Worm (Caenorhabditis elegans): ENCODE data around the gene Y43F8B.25.

Gene Y43F8B.25

DNA sequence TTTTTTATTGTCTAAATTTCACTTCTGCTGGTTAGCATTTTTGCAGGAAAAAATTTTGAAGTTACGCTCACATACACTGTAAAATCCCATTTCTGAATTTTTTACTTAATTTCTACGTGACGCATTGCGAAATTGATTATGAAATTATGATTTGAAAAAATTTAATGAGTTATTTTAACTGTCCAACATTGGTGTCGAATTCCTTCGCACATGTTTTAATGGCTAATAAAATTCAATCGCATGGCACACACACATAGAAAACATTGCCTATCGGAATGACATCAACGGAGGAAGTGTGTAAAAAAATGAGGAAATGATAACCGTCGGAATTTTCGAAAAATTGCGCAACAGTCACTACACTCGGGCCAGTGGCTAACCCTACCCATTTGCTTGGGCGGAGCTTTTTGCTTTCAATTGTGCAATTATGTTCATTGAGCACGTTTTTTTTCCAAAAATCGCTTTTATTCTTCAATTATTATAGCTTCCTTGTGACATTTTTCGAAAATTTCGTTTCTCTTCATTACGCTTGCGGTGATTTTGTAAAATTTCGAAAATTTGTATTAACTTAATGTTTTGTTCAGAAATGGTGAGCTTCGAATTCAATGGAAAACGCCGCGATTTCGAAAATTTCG, 28.8 kb upstream of the Y43F8B.25 start, which contains the start of gene C25F9.16:
Gene C25F9.16, plus strand, starts transcription at position 582 of the 632 bp plus-strand sequence.
- TF ChIP-seq Y48G9A.11 (GFP tag; IDR thresholded peaks at IDR 0.05) = no peak
- TF ChIP-seq php-3 (GFP tag; IDR thresholded peaks at IDR 0.05) = peak; percentile 90
- no peak for TF ChIP-seq daf-16 (GFP tag; optimal IDR thresholded peaks at IDR 0.05)
- TF ChIP-seq daf-16 (tag; optimal IDR thresholded peaks at IDR 0.05) = peak; percentile 33
- TF ChIP-seq aha-1 (tag) = peak; percentile 72
- TF ChIP-seq pqm-1 (tag; optimal IDR thresholded peaks at IDR 0.05) = peak; percentile 42
- TF ChIP-seq lin-1 (GFP tag; IDR thresholded peaks at IDR 0.05) = no peak
- TF ChIP-seq mdt-29 (GFP tag; IDR thresholded peaks at IDR 0.05) = no peak
- no peak for TF ChIP-seq egl-43 (GFP tag; IDR thresholded peaks at IDR 0.05)
- no peak for TF ChIP-seq dmd-6 (GFP tag; IDR thresholded peaks at IDR 0.05)
- no peak for TF ChIP-seq ceh-44 (GFP tag; IDR thresholded peaks at IDR 0.05)
- no peak for TF ChIP-seq daf-19 (GFP tag; conservative IDR thresholded peaks at IDR 0.05)
- 0 out of 2 replicates have a peak, but pooled peaks have one; percentile 26 for TF ChIP-seq ceh-20 (GFP tag; IDR thresholded peaks at IDR 0.05)
- TF ChIP-seq D1046.2 (GFP tag; IDR thresholded peaks at IDR 0.05) = no peak
- no peak for TF ChIP-seq nhr-48 (tag; optimal IDR thresholded peaks at IDR 0.05)
- TF ChIP-seq nhr-42 (GFP tag; IDR thresholded peaks at IDR 0.05) = no peak
- no peak for TF ChIP-seq F10B5.3 (tag; optimal IDR thresholded peaks at IDR 0.05)
- peak; percentile 24 for TF ChIP-seq nhr-28 (tag; optimal IDR thresholded peaks at IDR 0.05)
- no peak for TF ChIP-seq spr-1 (tag; optimal IDR thresholded peaks at IDR 0.05)
- no peak for TF ChIP-seq sdz-12 (GFP tag; optimal IDR thresholded peaks at IDR 0.05)

DNA sequence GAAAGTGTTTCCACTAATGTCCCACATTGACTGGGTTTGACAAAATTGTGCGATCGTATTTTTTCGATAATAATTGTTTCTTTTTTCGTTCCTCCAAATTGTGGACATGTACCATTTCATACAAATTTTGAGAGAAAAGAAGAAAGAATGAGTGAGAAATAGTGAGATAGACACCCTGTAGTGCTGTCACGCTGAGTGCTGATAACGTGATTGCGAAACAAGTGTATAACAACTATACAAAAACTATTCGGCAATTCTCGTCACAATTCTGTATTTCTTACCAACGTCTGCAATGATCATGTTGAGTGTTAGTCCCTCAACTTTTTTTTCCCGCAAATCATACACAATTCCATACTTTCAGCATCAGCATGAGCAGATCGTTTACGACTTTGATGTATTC, 26.4 kb upstream of the Y43F8B.25 start, which contains the start of gene C25F9.14:
Gene C25F9.14, plus strand, starts transcription at position 178 of the 400 bp plus-strand sequence.
- 0 out of 2 replicates have a peak, but pooled peaks have one; percentile 17 for TF ChIP-seq dmd-6 (GFP tag; IDR thresholded peaks at IDR 0.05)
- no peak for TF ChIP-seq aha-1 (tag)
- no peak for TF ChIP-seq lin-13 (GFP tag; optimal IDR thresholded peaks at IDR 0.05)
- TF ChIP-seq nhr-28 (tag; optimal IDR thresholded peaks at IDR 0.05) = peak; percentile 59
- no peak for TF ChIP-seq ceh-32 (tag; optimal IDR thresholded peaks at IDR 0.05; ENCODE audit: poor library complexity)
- no peak for TF ChIP-seq php-3 (GFP tag; IDR thresholded peaks at IDR 0.05)
- TF ChIP-seq mxl-3 (GFP tag; optimal IDR thresholded peaks at IDR 0.05) = peak; percentile 19
- TF ChIP-seq egl-27 (tag; optimal IDR thresholded peaks at IDR 0.05) = no peak
- TF ChIP-seq daf-16 (GFP tag; optimal IDR thresholded peaks at IDR 0.05) = no peak
- TF ChIP-seq daf-16 (tag; optimal IDR thresholded peaks at IDR 0.05) = peak; percentile 17
- no peak for TF ChIP-seq dmd-9 (GFP tag; IDR thresholded peaks at IDR 0.05)
- TF ChIP-seq pqm-1 (tag; optimal IDR thresholded peaks at IDR 0.05) = peak; percentile 56
- TF ChIP-seq nhr-48 (tag; optimal IDR thresholded peaks at IDR 0.05) = no peak
- TF ChIP-seq hlh-30 (tag; optimal IDR thresholded peaks at IDR 0.05; ENCODE audit: insufficient read depth) = peak; percentile 20
- no peak for TF ChIP-seq nhr-77 (tag; optimal IDR thresholded peaks at IDR 0.05)
- no peak for TF ChIP-seq dpl-1 (GFP tag; optimal IDR thresholded peaks at IDR 0.05)
- peak; percentile 12 for TF ChIP-seq hlh-11 (tag; optimal IDR thresholded peaks at IDR 0.05)

DNA sequence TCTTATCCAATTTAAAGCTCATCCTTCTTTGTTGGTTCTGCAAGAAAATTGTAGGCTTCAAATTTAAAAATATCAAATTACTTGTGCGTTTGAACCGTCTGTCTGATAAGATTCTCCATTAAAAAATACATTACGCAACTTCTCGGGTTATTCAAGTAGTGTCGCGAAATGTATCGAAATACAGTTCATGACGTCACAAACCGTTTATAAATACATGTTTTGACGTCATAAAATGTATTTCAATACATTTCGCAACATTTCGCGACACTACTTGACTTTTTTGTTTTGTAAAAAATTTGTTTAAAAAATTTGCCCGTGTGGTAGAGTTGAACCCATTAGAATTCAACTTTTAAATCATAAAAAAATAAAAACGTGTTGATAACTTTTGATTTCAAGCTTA, 19.1 kb upstream of the Y43F8B.25 start:
- TF ChIP-seq dve-1 (tag; optimal IDR thresholded peaks at IDR 0.05; ENCODE audit: insufficient read depth) = peak; percentile 27
- no peak for TF ChIP-seq unc-62 (GFP tag; optimal IDR thresholded peaks at IDR 0.05 in 1 of 2)
- no peak for TF ChIP-seq unc-62 (tag; optimal IDR thresholded peaks at IDR 0.05)
- TF ChIP-seq lsy-2 (tag; optimal IDR thresholded peaks at IDR 0.05) = peak in 1 of 2 experiments; percentile 4
- TF ChIP-seq nhr-28 (tag; optimal IDR thresholded peaks at IDR 0.05) = peak; percentile 34
- TF ChIP-seq daf-16 (GFP tag; optimal IDR thresholded peaks at IDR 0.05) = no peak
- peak; percentile 72 for TF ChIP-seq daf-16 (tag; optimal IDR thresholded peaks at IDR 0.05)

DNA sequence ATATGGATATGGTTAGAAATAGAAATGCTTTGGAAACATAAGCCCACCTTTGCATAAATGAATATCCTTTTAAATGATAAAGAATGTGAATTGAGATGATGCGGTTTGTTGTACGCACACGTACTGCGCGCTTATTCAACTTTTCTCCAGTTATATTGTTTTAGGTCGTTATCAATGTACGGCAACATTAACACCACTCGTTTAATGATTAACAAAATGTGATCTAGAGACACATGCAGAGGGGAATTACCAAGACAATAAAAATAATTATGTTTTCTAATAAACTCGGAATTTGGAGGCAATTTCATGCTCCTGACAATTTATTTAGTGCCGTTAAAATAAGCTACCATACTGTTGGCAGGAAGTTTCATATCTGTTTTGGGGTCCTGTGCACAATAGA, 17.3 kb upstream of the Y43F8B.25 start, which contains the start of gene M04C3.1:
Gene M04C3.1, minus strand, starts transcription at position 164 of the 400 bp plus-strand sequence.
- TF ChIP-seq nhr-28 (tag; optimal IDR thresholded peaks at IDR 0.05) = peak; percentile 49
- TF ChIP-seq php-3 (GFP tag; IDR thresholded peaks at IDR 0.05) = peak; percentile 72
- TF ChIP-seq aly-2 (tag; optimal IDR thresholded peaks at IDR 0.05) = no peak
- TF ChIP-seq hlh-30 (tag; optimal IDR thresholded peaks at IDR 0.05; ENCODE audit: insufficient read depth) = peak; percentile 22
- peak; percentile 66 for TF ChIP-seq dve-1 (tag; optimal IDR thresholded peaks at IDR 0.05; ENCODE audit: insufficient read depth)
- no peak for TF ChIP-seq ztf-11 (tag; optimal IDR thresholded peaks at IDR 0.05)
- no peak for TF ChIP-seq saeg-2 (GFP tag; IDR thresholded peaks at IDR 0.05)
- no peak for TF ChIP-seq hmg-1.1 (GFP tag; IDR thresholded peaks at IDR 0.05)
- TF ChIP-seq daf-16 (GFP tag; optimal IDR thresholded peaks at IDR 0.05) = no peak
- peak; percentile 71 for TF ChIP-seq daf-16 (tag; optimal IDR thresholded peaks at IDR 0.05)
- peak; percentile 79 for TF ChIP-seq pqm-1 (tag; optimal IDR thresholded peaks at IDR 0.05)
- TF ChIP-seq dmd-6 (GFP tag; IDR thresholded peaks at IDR 0.05) = peak; percentile 27; the same call in 1 of the 2 replicates
- TF ChIP-seq lsy-2 (tag; optimal IDR thresholded peaks at IDR 0.05) = peak in 1 of 2 experiments; percentile 5
- no peak for TF ChIP-seq unc-130 (GFP tag; optimal IDR thresholded peaks at IDR 0.05)

Measured in whole organism, L4 larva.